Fruit fly (Drosophila melanogaster): ENCODE data around the gene CG7016.

- no peak for TF ChIP-seq CTCF (optimal IDR thresholded peaks at IDR 0.05)
- no peak for TF ChIP-seq CG8478 (optimal IDR thresholded peaks at IDR 0.05)
These were observed 12.3 kb upstream of the CG7016 start, which contains the start of gene CG7006 for dm6 chr3R:24850420-24850819.

All from S2 (cell line).